Worm (Caenorhabditis elegans) whole organism, late embryonic: Measurements from ENCODE around the gene C06G3.3.

Experiments used
- C08G9.2 ChIP-seq: sonication (generic microtip); optimal IDR thresholded peaks from 2 replicates; lab custom pipeline; 2016; ENCODE audit warnings: mild to moderate bottlenecking, missing genetic modification characterization, moderate library complexity, missing compliant biosample characterization
- C38D4.7 ChIP-seq: fragments of 200-800 bp; sonication (Bioruptor generic); optimal IDR thresholded peaks from 2 replicates; lab custom pipeline; 2018; ENCODE audit warnings: mild to moderate bottlenecking, missing genetic modification characterization, moderate library complexity, missing compliant biosample characterization
- K02D7.2 ChIP-seq: sonication (generic microtip); optimal IDR thresholded peaks from 2 replicates; lab custom pipeline; 2017; ENCODE audit warnings: mild to moderate bottlenecking, missing genetic modification characterization, missing compliant biosample characterization
- K09A11.1 ChIP-seq: sonication (generic microtip); optimal IDR thresholded peaks from 2 replicates; lab custom pipeline; 2017; ENCODE audit warnings: antibody characterized with exemption, mild to moderate bottlenecking, missing genetic modification characterization, missing compliant biosample characterization; ENCODE audit not compliant: insufficient read depth
- T23F11.4 ChIP-seq: fragments of 200-800 bp; sonication (Bioruptor generic); optimal IDR thresholded peaks from 2 replicates; lab custom pipeline; 2018; ENCODE audit warnings: mild to moderate bottlenecking, missing genetic modification characterization, missing compliant biosample characterization
- ceh-18 ChIP-seq: sonication (generic microtip); optimal IDR thresholded peaks from 2 replicates; lab custom pipeline; 2016; ENCODE audit warnings: missing genetic modification characterization, missing compliant biosample characterization
- ceh-19 ChIP-seq: fragments of 200-800 bp; sonication (Bioruptor generic); optimal IDR thresholded peaks from 2 replicates; lab custom pipeline; 2018; ENCODE audit warnings: mild to moderate bottlenecking, missing genetic modification characterization, missing compliant biosample characterization
- ceh-2 ChIP-seq: sonication (generic microtip); optimal IDR thresholded peaks from 2 replicates; lab custom pipeline; 2016; ENCODE audit warnings: missing genotype, missing genetic modification characterization, missing compliant biosample characterization
- ceh-22 ChIP-seq: sonication (generic microtip); optimal IDR thresholded peaks from 2 replicates; lab custom pipeline; 2017; ENCODE audit warnings: missing biosample characterization, missing genetic modification characterization
- ceh-31 ChIP-seq: sonication (generic microtip); optimal IDR thresholded peaks from 2 replicates; lab custom pipeline; 2016; ENCODE audit warnings: missing genetic modification characterization, missing compliant biosample characterization
- ceh-34 ChIP-seq: sonication (generic microtip); optimal IDR thresholded peaks from 2 replicates; lab custom pipeline; 2016; ENCODE audit warnings: mild to moderate bottlenecking, missing genetic modification characterization, missing compliant biosample characterization
- ceh-9 ChIP-seq: sonication (generic microtip); optimal IDR thresholded peaks from 2 replicates; lab custom pipeline; 2016; ENCODE audit warnings: mild to moderate bottlenecking, missing genetic modification characterization, inconsistent platforms, missing compliant biosample characterization
- dmd-4 ChIP-seq: sonication (generic microtip); optimal IDR thresholded peaks from 2 replicates; lab custom pipeline; 2016; ENCODE audit warnings: borderline replicate concordance, missing genetic modification characterization, missing compliant biosample characterization
- dve-1 ChIP-seq: sonication (generic microtip); optimal IDR thresholded peaks from 2 replicates; lab custom pipeline; 2017; ENCODE audit warnings: antibody characterized with exemption, mild to moderate bottlenecking, missing genetic modification characterization, missing compliant biosample characterization
- elt-4 ChIP-seq: sonication (generic microtip); optimal IDR thresholded peaks from 2 replicates; lab custom pipeline; 2016; ENCODE audit warnings: missing genetic modification characterization, missing compliant biosample characterization
- ets-4 ChIP-seq: sonication (generic microtip); optimal IDR thresholded peaks from 2 replicates; lab custom pipeline; 2016; ENCODE audit warnings: missing genetic modification characterization, missing compliant biosample characterization
- eyg-1 ChIP-seq: sonication (generic microtip); optimal IDR thresholded peaks from 2 replicates; lab custom pipeline; 2016; ENCODE audit warnings: missing genotype, missing genetic modification characterization, missing compliant biosample characterization
- fkh-10 ChIP-seq: fragments of 150-350 bp; optimal IDR thresholded peaks from 2 replicates; lab custom pipeline; 2014; ENCODE audit warnings: missing biosample characterization, missing genetic modification reagents, missing genetic modification characterization
- fkh-6 ChIP-seq: sonication (generic microtip); optimal IDR thresholded peaks from 2 replicates; lab custom pipeline; 2016; ENCODE audit warnings: missing genetic modification characterization, missing compliant biosample characterization
- gmeb-2 ChIP-seq: sonication (generic microtip); optimal IDR thresholded peaks from 2 replicates; lab custom pipeline; 2016; ENCODE audit warnings: missing genetic modification characterization, inconsistent platforms, missing compliant biosample characterization
- hlh-13 ChIP-seq: fragments of 200-800 bp; sonication (Bioruptor generic); optimal IDR thresholded peaks from 2 replicates; lab custom pipeline; 2018; ENCODE audit warnings: mild to moderate bottlenecking, missing genetic modification characterization, missing compliant biosample characterization
- hlh-15 ChIP-seq: sonication (generic microtip); optimal IDR thresholded peaks from 2 replicates; lab custom pipeline; 2016; ENCODE audit warnings: missing genetic modification characterization, missing compliant biosample characterization
- hlh-30 ChIP-seq: sonication (generic microtip); optimal IDR thresholded peaks from 2 replicates; lab custom pipeline; 2017; ENCODE audit warnings: antibody characterized with exemption, missing genetic modification characterization, missing compliant biosample characterization; ENCODE audit not compliant: insufficient read depth
- hlh-6 ChIP-seq: sonication (generic microtip); optimal IDR thresholded peaks from 2 replicates; lab custom pipeline; 2016; ENCODE audit warnings: missing genotype, missing genetic modification characterization, missing compliant biosample characterization
- lim-6 ChIP-seq: sonication (generic microtip); optimal IDR thresholded peaks from 2 replicates; lab custom pipeline; 2016; ENCODE audit warnings: missing genetic modification characterization, missing compliant biosample characterization
- lin-11 ChIP-seq: fragments of 200-800 bp; sonication (Bioruptor generic); optimal IDR thresholded peaks from 2 replicates; lab custom pipeline; 2018; ENCODE audit warnings: mild to moderate bottlenecking, missing genetic modification characterization, missing compliant biosample characterization
- madf-2 ChIP-seq: sonication (generic microtip); optimal IDR thresholded peaks from 2 replicates; lab custom pipeline; 2017; ENCODE audit warnings: missing genetic modification characterization, missing compliant biosample characterization
- nhr-11 ChIP-seq: fragments of 150-350 bp; optimal IDR thresholded peaks from 2 replicates; lab custom pipeline; 2014; ENCODE audit warnings: missing biosample characterization, missing genetic modification characterization
- nhr-232 ChIP-seq: sonication (generic microtip); optimal IDR thresholded peaks from 2 replicates; lab custom pipeline; 2016; ENCODE audit warnings: missing genetic modification characterization, missing compliant biosample characterization
- npax-4 ChIP-seq: sonication (generic microtip); optimal IDR thresholded peaks from 2 replicates; lab custom pipeline; 2016; ENCODE audit warnings: missing genetic modification characterization, missing compliant biosample characterization
- odd-2 ChIP-seq: sonication (generic microtip); optimal IDR thresholded peaks from 2 replicates; lab custom pipeline; 2017; ENCODE audit warnings: antibody characterized with exemption, mild to moderate bottlenecking, missing genetic modification characterization, missing compliant biosample characterization
- pag-3 ChIP-seq: sonication (generic microtip); optimal IDR thresholded peaks from 2 replicates; lab custom pipeline; 2016; ENCODE audit warnings: missing compliant biosample characterization, missing genetic modification characterization, borderline replicate concordance
- pat-9 ChIP-seq: fragments of 200-800 bp; sonication (Bioruptor generic); optimal IDR thresholded peaks from 2 replicates; lab custom pipeline; 2018; ENCODE audit warnings: mild to moderate bottlenecking, missing genetic modification characterization, moderate library complexity, missing compliant biosample characterization
- pax-1 ChIP-seq: fragments of 150-350 bp; optimal IDR thresholded peaks from 2 replicates; lab custom pipeline; 2014; ENCODE audit warnings: missing biosample characterization, missing genetic modification characterization
- pha-4 ChIP-seq: fragments of 150-350 bp; optimal IDR thresholded peaks from 2 replicates; lab custom pipeline; 2018; ENCODE audit warnings: missing biosample characterization, missing genetic modification reagents, missing genetic modification characterization
- pros-1 ChIP-seq: fragments of 150-350 bp; optimal IDR thresholded peaks from 2 replicates; lab custom pipeline; 2014; ENCODE audit warnings: missing biosample characterization, missing genetic modification reagents, missing genetic modification characterization
- rnt-1 ChIP-seq: sonication (generic microtip); optimal IDR thresholded peaks from 2 replicates; lab custom pipeline; 2016; ENCODE audit warnings: missing genetic modification characterization, missing compliant biosample characterization
- sox-4 ChIP-seq: sonication (generic microtip); optimal IDR thresholded peaks from 2 replicates; lab custom pipeline; 2017; ENCODE audit warnings: mild to moderate bottlenecking, missing genetic modification characterization, inconsistent platforms, missing compliant biosample characterization
- syd-9 ChIP-seq: sonication (generic microtip); optimal IDR thresholded peaks from 2 replicates; lab custom pipeline; 2016; ENCODE audit warnings: mild to moderate bottlenecking, missing genetic modification characterization, moderate library complexity, missing compliant biosample characterization
- tbx-2 ChIP-seq: sonication (generic microtip); optimal IDR thresholded peaks from 2 replicates; lab custom pipeline; 2016; ENCODE audit warnings: missing genetic modification characterization, missing compliant biosample characterization
- tbx-7 ChIP-seq: sonication (generic microtip); optimal IDR thresholded peaks from 2 replicates; lab custom pipeline; 2016; ENCODE audit warnings: missing genotype, missing genetic modification characterization, missing compliant biosample characterization
- unc-3 ChIP-seq, 2 experiments: fragments of 200-800 bp in 1 of 2; sonication (Bioruptor generic) in 1 of 2; sonication (generic microtip) in 1 of 2; conservative IDR thresholded peaks in 1 of 2; optimal IDR thresholded peaks in 1 of 2; 2 replicates each; pipeline versions ENCODE4 v1.3.6 to Lab custom; 2016 to 2022; ENCODE audit warnings: missing compliant biosample characterization in 2 of 2, missing genetic modification characterization in 2 of 2, missing genetic modification reagents in 1 of 2
- unc-86 ChIP-seq: sonication (generic microtip); optimal IDR thresholded peaks from 2 replicates; lab custom pipeline; 2016; ENCODE audit warnings: missing genetic modification characterization, missing compliant biosample characterization
- zip-5 ChIP-seq: sonication (generic microtip); optimal IDR thresholded peaks from 2 replicates; lab custom pipeline; 2016; ENCODE audit warnings: missing genetic modification characterization, missing compliant biosample characterization
- ztf-16 ChIP-seq: sonication (generic microtip); optimal IDR thresholded peaks from 2 replicates; lab custom pipeline; 2017; ENCODE audit warnings: missing genetic modification characterization, missing compliant biosample characterization

C06G3.3 gene

ce11 chrIV:7032459-7032858 lies 3.5 kb upstream of the C06G3.3 start, which contains the start of gene C06G3.8:
C06G3.8 (minus strand) TSS chrIV:7032559.
- no peak for TF ChIP-seq pag-3 (tag; lab: Kevin White, UChicago)
- no peak for TF ChIP-seq ceh-2
- no peak for TF ChIP-seq C08G9.2 (tag; lab: Kevin White, UChicago)
- TF ChIP-seq, all 69 proteins: peak for 0

ce11 chrIV:7036790-7037189 lies 867 bp downstream of the C06G3.3 start, which contains the start of gene ufl-1:
ufl-1 (minus strand) TSS chrIV:7036859.
- TF ChIP-seq ztf-16 (tag; lab: Kevin White, UChicago), result no peak
- TF ChIP-seq tbx-7, result no peak
- no peak for TF ChIP-seq pax-1 (tag; lab: Kevin White, UChicago)
- TF ChIP-seq madf-2 (tag; lab: Kevin White, UChicago), result no peak
- TF ChIP-seq hlh-13 (GFP tag; lab: Kevin White, UChicago), result no peak
- no peak for TF ChIP-seq lin-11 (tag; lab: Kevin White, UChicago)
- TF ChIP-seq fkh-10 (GFP tag; lab: Kevin White, UChicago), result no peak
- TF ChIP-seq eyg-1 (tag; lab: Kevin White, UChicago), result no peak
- TF ChIP-seq unc-3 (GFP tag; conservative IDR thresholded peaks at IDR 0.05; lab: Robert Waterston, UW), result no peak
- no peak for TF ChIP-seq unc-3 (tag; optimal IDR thresholded peaks at IDR 0.05; lab: Kevin White, UChicago)
- TF ChIP-seq dmd-4 (tag; lab: Kevin White, UChicago), result no peak
- no peak for TF ChIP-seq T23F11.4 (GFP tag; lab: Kevin White, UChicago)
- TF ChIP-seq ets-4, result no peak
- TF ChIP-seq pha-4 (tag; lab: Kevin White, UChicago), result no peak
- TF ChIP-seq, all 69 proteins: peak for 0

- TF ChIP-seq fkh-6 (tag; lab: Kevin White, UChicago) (peak; percentile 36), gmeb-2 (tag; lab: Kevin White, UChicago) (peak; percentile 72), ceh-31 (tag; lab: Kevin White, UChicago) (peak; percentile 71), ceh-9 (tag; lab: Kevin White, UChicago) (no peak), zip-5 (tag; lab: Kevin White, UChicago) (peak; percentile 18), hlh-15 (tag; lab: Kevin White, UChicago) (no peak), ceh-18 (tag; lab: Kevin White, UChicago) (peak; percentile 45), syd-9 (no peak), madf-2 (tag; lab: Kevin White, UChicago) (peak; percentile 30), rnt-1 (tag; lab: Kevin White, UChicago) (peak; percentile 8), odd-2 (tag; lab: Kevin White, UChicago) (peak; percentile 16), T23F11.4 (GFP tag; lab: Kevin White, UChicago) (no peak), ceh-19 (GFP tag; lab: Kevin White, UChicago) (no peak), lim-6 (tag; lab: Kevin White, UChicago) (no peak), pros-1 (tag; lab: Kevin White, UChicago) (no peak), ceh-22 (tag; lab: Kevin White, UChicago) (no peak), sox-4 (tag; lab: Kevin White, UChicago) (peak; percentile 67), unc-86 (tag; lab: Kevin White, UChicago) (peak; percentile 48), eyg-1 (tag; lab: Kevin White, UChicago) (no peak), tbx-2 (tag; lab: Kevin White, UChicago) (peak; percentile 72), elt-4 (tag; lab: Kevin White, UChicago) (no peak), dmd-4 (tag; lab: Kevin White, UChicago) (no peak), npax-4 (tag; lab: Kevin White, UChicago) (peak; percentile 19), hlh-30 (tag; lab: Kevin White, UChicago) (peak; percentile 71), ceh-2 (peak; percentile 77), hlh-6 (tag; lab: Kevin White, UChicago) (no peak), K09A11.1 (tag; lab: Kevin White, UChicago) (peak; percentile 53), pat-9 (tag; lab: Kevin White, UChicago) (peak; percentile 9), nhr-11 (tag; lab: Kevin White, UChicago) (no peak), ceh-34 (peak; percentile 44), pha-4 (tag; lab: Kevin White, UChicago) (no peak), K02D7.2 (tag; lab: Kevin White, UChicago) (no peak), C38D4.7 (GFP tag; lab: Kevin White, UChicago) (peak; percentile 24), nhr-232 (tag; lab: Kevin White, UChicago) (peak; percentile 18), dve-1 (tag; lab: Kevin White, UChicago) (no peak), fkh-10 (GFP tag; lab: Kevin White, UChicago) (peak; percentile 4), ets-4 (peak; percentile 24)
Observed at ce11 chrIV:7039476-7040261, 3.7 kb downstream of the C06G3.3 start, which contains the start of the genes cogc-2 and klp-18. cogc-2 (minus strand) TSS chrIV:7039580. klp-18 (plus strand) TSS chrIV:7040211.
